Fruit fly (Drosophila melanogaster) whole organism, adult: Measurements from ENCODE around the gene Iyd.
"Not testable (repeated sequence)": the region's sequence is repeated elsewhere in the genome, so short reads cannot be mapped to it uniquely, and the experiment has no call there.

Experiments used
- CG11617 ChIP-seq: fragments of 200-800 bp; sonication (Bioruptor generic); optimal IDR thresholded peaks from 2 replicates; lab custom pipeline; 2017; ENCODE audit warnings: mild to moderate bottlenecking, missing biosample characterization, missing genetic modification reagents, missing genetic modification characterization
- CG12768 ChIP-seq: fragments of 200-800 bp; sonication (Bioruptor generic); optimal IDR thresholded peaks from 2 replicates; lab custom pipeline; 2017; ENCODE audit warnings: missing biosample characterization, missing genetic modification characterization, mild to moderate bottlenecking, moderate library complexity, missing genetic modification reagents
- CG14711 ChIP-seq: fragments of 200-800 bp; sonication (Bioruptor generic); optimal IDR thresholded peaks from 2 replicates; lab custom pipeline; 2018; ENCODE audit warnings: missing biosample characterization, mild to moderate bottlenecking, missing genetic modification characterization, moderate library complexity
- CG1620 ChIP-seq: fragments of 200-800 bp; sonication (Bioruptor generic); optimal IDR thresholded peaks from 2 replicates; lab custom pipeline; 2016; ENCODE audit warnings: missing biosample characterization, missing genetic modification characterization
- CG5204 ChIP-seq: fragments of 200-800 bp; sonication (Bioruptor generic); optimal IDR thresholded peaks from 2 replicates; lab custom pipeline; 2016; ENCODE audit warnings: missing biosample characterization, missing genetic modification characterization
- CG7045 ChIP-seq: fragments of 200-800 bp; sonication (Bioruptor generic); optimal IDR thresholded peaks from 2 replicates; lab custom pipeline; 2017; ENCODE audit warnings: missing biosample characterization, mild to moderate bottlenecking, missing genetic modification characterization
- CG7101 ChIP-seq: fragments of 200-800 bp; sonication (Bioruptor generic); optimal IDR thresholded peaks from 2 replicates; lab custom pipeline; 2018; ENCODE audit warnings: missing biosample characterization, mild to moderate bottlenecking, missing genetic modification characterization, moderate library complexity
- Clk ChIP-seq: fragments of 200-800 bp; sonication (Bioruptor generic); optimal IDR thresholded peaks from 2 replicates; lab custom pipeline; 2017; ENCODE audit warnings: missing biosample characterization, missing genetic modification characterization
- Crg-1 ChIP-seq: fragments of 200-800 bp; sonication (Bioruptor generic); optimal IDR thresholded peaks from 2 replicates; lab custom pipeline; 2016; ENCODE audit warnings: missing biosample characterization, missing genetic modification characterization
- Hr96 ChIP-seq: fragments of 200-800 bp; sonication (Bioruptor generic); optimal IDR thresholded peaks from 2 replicates; lab custom pipeline; 2016; ENCODE audit warnings: missing biosample characterization, missing genetic modification characterization
- Mnt ChIP-seq: fragments of 200-800 bp; sonication (Bioruptor generic); optimal IDR thresholded peaks from 2 replicates; lab custom pipeline; 2016; ENCODE audit warnings: missing biosample characterization, mild to moderate bottlenecking, missing genetic modification characterization
- bab1 ChIP-seq: fragments of 200-800 bp; sonication (Bioruptor generic); optimal IDR thresholded peaks from 3 replicates; lab custom pipeline; 2019; ENCODE audit warnings: missing biosample characterization, mild to moderate bottlenecking, missing genetic modification characterization, moderate library complexity
- cic ChIP-seq: fragments of 200-800 bp; sonication (Bioruptor generic); optimal IDR thresholded peaks from 2 replicates; lab custom pipeline; 2017; ENCODE audit warnings: missing biosample characterization, mild to moderate bottlenecking, missing genetic modification characterization, moderate library complexity
- cnc ChIP-seq, 2 experiments: fragments of >200 bp; optimal IDR thresholded peaks; 2 replicates each; lab custom pipeline; 2017
- kay ChIP-seq: fragments of 200-800 bp; sonication (Bioruptor generic); peaks from one replicate; lab custom pipeline; 2016; ENCODE audit warnings: missing biosample characterization, missing genetic modification characterization, borderline replicate concordance
- ovo ChIP-seq: fragments of 200-800 bp; sonication (Bioruptor generic); optimal IDR thresholded peaks from 2 replicates; lab custom pipeline; 2016; ENCODE audit warnings: missing biosample characterization, missing genetic modification characterization
- pad ChIP-seq: fragments of 200-800 bp; sonication (Bioruptor generic); optimal IDR thresholded peaks from 3 replicates; lab custom pipeline; 2017; ENCODE audit warnings: missing biosample characterization, missing genetic modification characterization, mild to moderate bottlenecking, moderate library complexity, missing genetic modification reagents
- tj ChIP-seq: fragments of 200-800 bp; sonication (Bioruptor generic); optimal IDR thresholded peaks from 3 replicates; lab custom pipeline; 2017; ENCODE audit warnings: missing biosample characterization, mild to moderate bottlenecking, missing genetic modification characterization, moderate library complexity
- toe ChIP-seq: fragments of 200-800 bp; sonication (Bioruptor generic); optimal IDR thresholded peaks from 2 replicates; lab custom pipeline; 2016; ENCODE audit warnings: missing biosample characterization, missing genetic modification characterization

The Iyd gene

DNA sequence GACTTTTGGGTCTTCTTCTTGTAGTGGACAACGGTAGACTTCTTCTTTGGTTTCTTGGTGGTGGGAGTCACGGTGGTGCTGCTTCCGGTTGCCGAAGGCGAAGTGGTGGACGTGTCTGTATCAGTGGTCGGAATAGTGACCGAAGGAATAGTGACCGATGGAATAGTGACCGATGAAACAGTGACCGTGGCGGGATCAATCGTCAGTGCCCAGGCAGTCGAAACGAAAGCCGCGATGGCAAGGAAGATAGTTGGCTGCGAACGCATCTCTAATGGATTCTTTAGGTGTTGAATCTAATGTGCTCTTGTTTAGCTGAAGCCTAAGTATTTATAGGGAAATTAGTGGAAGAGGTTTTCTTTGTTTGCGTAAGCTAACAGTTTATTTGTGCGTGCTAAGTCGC, 36.0 kb upstream of the Iyd start, which contains the start of gene CG32074:
Gene CG32074 (minus strand): TSS at position 268 of the 400 bp plus-strand sequence.
- not testable (repeated sequence) for TF ChIP-seq CG7101 (tag; lab: Kevin White, UChicago); Hr96; CG1620 (GFP tag; lab: Kevin White, UChicago)

DNA sequence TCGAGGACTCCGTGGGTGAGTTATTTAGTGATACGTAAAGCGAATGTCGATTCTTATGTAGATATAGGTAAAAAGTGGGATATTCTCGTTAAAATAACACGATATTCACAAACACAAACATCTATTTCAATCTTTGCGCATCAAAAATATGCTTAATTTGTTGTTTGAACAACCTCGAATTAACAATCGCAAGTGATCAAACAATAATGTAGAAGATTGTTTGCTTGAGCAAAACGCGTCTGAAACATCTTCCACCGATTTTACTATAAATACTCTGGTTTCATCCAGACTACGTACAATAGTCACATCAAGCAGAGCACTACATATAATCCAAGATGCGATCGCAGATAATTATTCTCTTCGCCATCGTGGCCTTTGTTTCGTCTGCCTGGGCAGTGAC, 34.5 kb upstream of the Iyd start, which contains the start of gene nol:
Gene nol (plus strand): TSS at position 301 of the 400 bp plus-strand sequence.
- TF ChIP-seq toe = no peak
- no peak for TF ChIP-seq Mnt (GFP tag; lab: Kevin White, UChicago)
- no peak for TF ChIP-seq cnc (optimal IDR thresholded peaks at IDR 0.05; lab: Kevin White, UChicago)
- TF ChIP-seq bab1 (GFP tag; lab: Kevin White, UChicago) = no peak
- TF ChIP-seq CG11617 (GFP tag; lab: Kevin White, UChicago) = no peak
- TF ChIP-seq Crg-1 = no peak
- no peak for TF ChIP-seq kay (GFP tag; lab: Kevin White, UChicago)
- no peak for TF ChIP-seq CG14711 (tag; lab: Kevin White, UChicago)
- no peak for TF ChIP-seq pad (GFP tag; lab: Kevin White, UChicago)
- no peak for TF ChIP-seq Hr96
- TF ChIP-seq tj (GFP tag; lab: Kevin White, UChicago) = no peak

DNA sequence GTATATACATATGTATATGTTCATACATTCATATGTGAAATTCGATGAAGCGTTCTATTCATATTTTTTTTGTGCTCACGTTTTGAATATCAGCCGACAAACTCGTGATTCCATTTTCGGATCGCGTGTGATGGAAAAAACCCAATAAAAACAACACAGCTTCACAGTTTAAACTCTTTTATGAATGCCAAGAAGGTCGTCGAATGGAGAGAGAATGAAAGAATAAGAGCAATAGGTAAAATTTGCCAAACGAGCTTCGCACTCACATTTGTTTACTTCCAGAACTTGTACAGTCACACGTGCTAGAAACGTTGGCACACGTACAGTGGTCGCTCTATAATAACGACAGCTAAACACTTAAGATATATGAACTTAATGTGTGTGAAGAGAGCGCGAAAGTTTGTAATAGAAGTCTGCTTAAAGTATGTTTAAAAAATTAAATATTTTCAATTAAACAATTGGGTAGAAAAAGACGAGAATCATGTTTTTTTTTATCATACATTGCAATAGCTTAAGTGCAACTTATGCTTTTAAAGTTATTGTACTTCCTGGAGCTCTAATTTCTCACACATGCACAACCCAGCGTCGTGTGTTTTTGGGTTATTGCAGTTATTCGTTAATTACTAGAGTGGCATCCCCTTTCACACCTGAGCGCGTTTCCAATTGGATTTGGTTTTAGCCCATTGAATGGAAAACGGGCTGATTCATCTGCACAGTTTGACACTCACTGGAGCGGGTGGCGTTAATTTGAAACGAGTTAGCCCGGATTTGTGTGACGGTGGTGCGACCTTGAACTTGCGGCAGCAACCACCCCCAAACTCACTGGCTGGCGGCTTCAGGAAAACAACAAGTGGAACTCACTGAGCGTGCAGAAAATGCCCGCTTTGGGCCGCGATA, 29.8 kb upstream of the Iyd start:
- TF ChIP-seq Clk (GFP tag; lab: Kevin White, UChicago) (no peak), CG14711 (tag; lab: Kevin White, UChicago) (peak; percentile 33), bab1 (GFP tag; lab: Kevin White, UChicago) (peak; percentile 58), Hr96 (no peak), Mnt (GFP tag; lab: Kevin White, UChicago) (peak; percentile 3)

DNA sequence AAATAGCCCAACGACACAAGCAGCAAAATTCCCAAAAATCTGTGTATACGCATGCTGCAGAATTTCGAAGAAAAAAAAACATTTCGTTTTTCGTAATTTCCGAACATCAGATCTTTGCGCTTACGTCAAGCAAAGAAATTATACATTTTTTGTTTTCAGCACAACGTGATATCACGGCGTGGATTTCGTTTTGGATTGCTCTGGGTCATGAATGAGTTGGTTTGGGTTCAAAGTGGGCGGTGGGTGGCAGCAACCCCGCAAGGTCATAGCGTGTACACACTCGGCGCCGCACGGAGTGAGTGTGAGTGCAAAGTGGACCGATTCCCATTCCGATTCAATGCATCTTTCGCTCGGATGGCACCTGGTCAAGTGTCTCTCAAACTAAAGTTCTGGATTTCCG, 28.8 kb upstream of the Iyd start:
- TF ChIP-seq pad (GFP tag; lab: Kevin White, UChicago) = no peak
- TF ChIP-seq CG14711 (tag; lab: Kevin White, UChicago) = no peak
- TF ChIP-seq CG11617 (GFP tag; lab: Kevin White, UChicago) = no peak
- TF ChIP-seq Mnt (GFP tag; lab: Kevin White, UChicago) = no peak
- TF ChIP-seq toe = no peak
- TF ChIP-seq tj (GFP tag; lab: Kevin White, UChicago) = no peak
- TF ChIP-seq CG7101 (tag; lab: Kevin White, UChicago) = no peak
- no peak for TF ChIP-seq CG5204 (GFP tag; lab: Kevin White, UChicago)

DNA sequence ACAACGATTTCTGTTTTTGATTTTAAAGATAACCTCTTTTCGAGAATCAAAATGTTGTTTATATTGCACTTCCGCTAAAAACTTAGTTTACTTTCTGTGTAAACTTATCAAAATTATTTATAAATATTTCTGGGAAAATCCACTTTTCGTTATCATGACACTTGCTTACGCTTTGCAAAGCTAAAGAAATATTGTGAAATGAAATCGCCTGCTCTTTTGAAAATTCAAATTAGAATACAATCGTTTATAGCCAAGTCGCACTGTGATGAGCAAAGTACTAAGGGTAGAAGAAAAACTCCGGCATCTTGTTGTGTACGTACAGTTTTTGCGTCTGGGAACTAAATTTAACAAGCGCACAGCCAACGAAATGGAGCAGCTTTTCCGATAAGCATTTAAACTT, 28.4 kb upstream of the Iyd start:
- TF ChIP-seq CG5204 (GFP tag; lab: Kevin White, UChicago) (no peak), CG12768 (no peak), toe (no peak), Mnt (GFP tag; lab: Kevin White, UChicago) (no peak), tj (GFP tag; lab: Kevin White, UChicago) (no peak), CG14711 (tag; lab: Kevin White, UChicago) (no peak)

DNA sequence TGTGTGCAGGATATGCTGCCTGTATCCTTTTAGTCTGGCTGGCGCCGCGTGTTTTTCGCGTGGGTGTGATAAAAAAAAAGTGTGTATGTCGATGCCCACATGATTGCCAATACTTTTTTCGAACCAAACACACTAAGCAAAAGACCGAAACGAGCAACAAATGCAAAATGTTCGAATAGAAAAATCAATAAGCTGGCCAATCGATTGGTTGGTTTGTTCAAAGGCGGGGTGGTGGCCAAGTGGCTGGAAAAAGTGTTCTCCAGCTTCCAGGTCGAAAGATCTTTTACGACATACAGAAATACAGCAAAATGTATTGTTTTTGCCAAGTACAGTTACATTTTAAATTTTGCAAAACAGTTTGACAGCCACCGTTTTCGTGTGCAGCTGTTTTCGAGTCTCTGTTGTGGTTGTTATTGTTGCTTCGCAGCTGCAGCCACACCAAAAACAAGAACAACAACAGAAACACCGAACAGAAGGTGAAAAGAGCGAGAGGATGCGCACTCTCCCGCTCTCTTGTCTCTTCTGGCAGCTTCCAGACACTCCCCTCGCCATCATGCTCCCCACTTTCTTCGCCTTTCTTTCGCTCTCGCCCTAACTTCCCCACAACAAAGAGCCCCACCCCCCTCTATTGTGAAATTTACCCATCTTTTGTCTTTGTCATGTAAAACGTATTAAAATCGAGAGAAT, 27.7 kb upstream of the Iyd start:
- TF ChIP-seq CG7101 (tag; lab: Kevin White, UChicago) (no peak), Hr96 (no peak), pad (GFP tag; lab: Kevin White, UChicago) (peak; percentile 67), ovo (peak; percentile 24), CG14711 (tag; lab: Kevin White, UChicago) (no peak), tj (GFP tag; lab: Kevin White, UChicago) (no peak)

DNA sequence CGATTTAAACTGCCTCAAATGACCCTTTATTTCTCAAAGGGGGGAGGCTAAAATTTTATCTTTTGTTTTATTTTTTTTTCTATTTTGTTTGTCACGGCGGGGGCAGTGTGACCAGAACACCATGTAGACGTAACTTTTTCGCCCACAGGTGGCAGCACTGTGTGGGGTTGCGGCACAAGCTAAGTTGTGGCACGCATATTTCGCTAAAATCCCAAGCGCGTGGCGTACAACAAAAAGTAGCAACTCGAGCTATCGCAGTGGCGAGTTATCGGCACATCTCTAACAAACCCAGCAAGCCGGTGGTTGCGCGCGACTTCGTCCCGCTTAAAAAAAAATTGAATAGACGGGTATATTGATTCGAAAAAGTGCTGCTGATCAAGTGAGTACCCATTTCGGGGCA, 27.0 kb upstream of the Iyd start, which contains the start of the genes Ufd1 and NaPi-III:
Gene Ufd1 (minus strand): TSS at position 129 of the 400 bp plus-strand sequence.
Gene NaPi-III (plus strand): TSS at position 261 of the 400 bp plus-strand sequence.
- TF ChIP-seq CG7045 = no peak
- peak; percentile 47 for TF ChIP-seq CG11617 (GFP tag; lab: Kevin White, UChicago)
- TF ChIP-seq Hr96 = peak; percentile 24
- TF ChIP-seq toe = no peak
- peak in 1 of 2 experiments; percentile 21 for TF ChIP-seq cnc (optimal IDR thresholded peaks at IDR 0.05; lab: Kevin White, UChicago)
- peak; percentile 73 for TF ChIP-seq cic (GFP tag; lab: Kevin White, UChicago)
- no peak for TF ChIP-seq CG12768
- TF ChIP-seq bab1 (GFP tag; lab: Kevin White, UChicago) = peak; percentile 71
- no peak for TF ChIP-seq ovo
- TF ChIP-seq tj (GFP tag; lab: Kevin White, UChicago) = peak; percentile 26
- peak; percentile 45 for TF ChIP-seq CG7101 (tag; lab: Kevin White, UChicago)
- peak; percentile 51 for TF ChIP-seq CG1620 (GFP tag; lab: Kevin White, UChicago)
- TF ChIP-seq Mnt (GFP tag; lab: Kevin White, UChicago) = peak; percentile 73
